Worm (Caenorhabditis elegans): ENCODE data around the gene mma-1.

ce11 chrV:12633046-12633445 lies 37.0 kb upstream of the mma-1 start:
- TF ChIP-seq ama-1 (optimal IDR thresholded peaks at IDR 0.05) (no peak), lin-13 (GFP tag; optimal IDR thresholded peaks at IDR 0.05) (no peak), dmd-4 (tag; optimal IDR thresholded peaks at IDR 0.05) (no peak), fos-1 (tag; optimal IDR thresholded peaks at IDR 0.05) (no peak), alr-1 (tag; optimal IDR thresholded peaks at IDR 0.05) (no peak), ZK546.5 (tag; optimal IDR thresholded peaks at IDR 0.05) (no peak)
